Fruit fly (Drosophila melanogaster) whole organism, prepupa: ENCODE data around the gene CG32647.
A peak's percentile ranks its signal among the peaks of the same experiment; 100 is the strongest.

Experiments
- Blimp-1 ChIP-seq: fragments of 200-800 bp; sonication (Bioruptor generic); optimal IDR thresholded peaks from 3 replicates; lab custom pipeline; 2017; ENCODE audit warnings: missing biosample characterization, missing genetic modification characterization, mild to moderate bottlenecking, moderate library complexity, missing genetic modification reagents
- CG11294 ChIP-seq: fragments of 200-800 bp; sonication (Bioruptor generic); IDR thresholded peaks from 2 replicates; pipeline ENCODE4 v1.3.6; 2022; ENCODE audit warnings: missing biosample characterization, missing genetic modification characterization
- CG11762 ChIP-seq: fragments of 200-800 bp; sonication (Bioruptor generic); optimal IDR thresholded peaks from 3 replicates; lab custom pipeline; 2016; ENCODE audit warnings: missing biosample characterization, missing genetic modification characterization; ENCODE audit not compliant: insufficient read depth
- CG11902 ChIP-seq: fragments of 200-800 bp; sonication (Bioruptor generic); optimal IDR thresholded peaks from 3 replicates; lab custom pipeline; 2016; ENCODE audit warnings: missing biosample characterization, missing genetic modification characterization
- CG15336 ChIP-seq: fragments of 200-800 bp; sonication (Bioruptor generic); IDR thresholded peaks from 2 replicates; pipeline ENCODE4 v1.3.6; 2022; ENCODE audit warnings: missing biosample characterization, missing genetic modification characterization
- CG1621 ChIP-seq: fragments of 200-800 bp; sonication (Bioruptor generic); optimal IDR thresholded peaks from 3 replicates; lab custom pipeline; 2018; ENCODE audit warnings: missing biosample characterization, mild to moderate bottlenecking, missing genetic modification characterization
- CG16779 ChIP-seq: fragments of 200-800 bp; sonication (Bioruptor generic); optimal IDR thresholded peaks from 3 replicates; lab custom pipeline; 2017; ENCODE audit warnings: missing biosample characterization, mild to moderate bottlenecking, missing genetic modification characterization
- CG3032 ChIP-seq: fragments of 200-800 bp; optimal IDR thresholded peaks from 2 replicates; lab custom pipeline; 2019; ENCODE audit warnings: missing biosample characterization, mild to moderate bottlenecking, missing genetic modification characterization, moderate library complexity
- CG31627 ChIP-seq: fragments of 200-800 bp; sonication (Bioruptor generic); optimal IDR thresholded peaks from 3 replicates; lab custom pipeline; 2016; ENCODE audit warnings: missing biosample characterization, missing genetic modification characterization
- CG34406 ChIP-seq: fragments of 200-800 bp; sonication (Bioruptor generic); optimal IDR thresholded peaks from 3 replicates; lab custom pipeline; 2016; ENCODE audit warnings: missing biosample characterization, missing genetic modification characterization
- CG3919 ChIP-seq: fragments of 200-800 bp; sonication (Bioruptor generic); optimal IDR thresholded peaks from 3 replicates; lab custom pipeline; 2016; ENCODE audit warnings: missing biosample characterization, missing genetic modification characterization
- CG6163 ChIP-seq: fragments of 200-800 bp; sonication (Bioruptor generic); IDR thresholded peaks from 3 replicates; pipeline ENCODE4 v1.3.6; 2022; ENCODE audit warnings: missing biosample characterization, missing genetic modification characterization
- CG6276 ChIP-seq: fragments of 200-800 bp; sonication (Bioruptor generic); optimal IDR thresholded peaks from 2 replicates; lab custom pipeline; 2017; ENCODE audit warnings: missing biosample characterization, mild to moderate bottlenecking, missing genetic modification characterization
- CG6792 ChIP-seq: fragments of 200-800 bp; sonication (Bioruptor generic); optimal IDR thresholded peaks from 3 replicates; lab custom pipeline; 2016; ENCODE audit warnings: missing biosample characterization, missing genetic modification characterization
- CG6808 ChIP-seq: fragments of 200-800 bp; sonication (Bioruptor generic); optimal IDR thresholded peaks from 3 replicates; lab custom pipeline; 2017; ENCODE audit warnings: missing biosample characterization, missing genetic modification characterization, mild to moderate bottlenecking, moderate library complexity, missing genetic modification reagents
- CG6854 ChIP-seq: fragments of 200-800 bp; sonication (Bioruptor generic); optimal IDR thresholded peaks from 2 replicates; lab custom pipeline; 2017; ENCODE audit warnings: missing biosample characterization, mild to moderate bottlenecking, missing genetic modification characterization
- CG7368 ChIP-seq: fragments of 200-800 bp; sonication (Bioruptor generic); optimal IDR thresholded peaks from 3 replicates; lab custom pipeline; 2016; ENCODE audit warnings: missing biosample characterization, missing genetic modification characterization
- CG8319 ChIP-seq: fragments of 200-800 bp; sonication (Bioruptor generic); optimal IDR thresholded peaks from 3 replicates; lab custom pipeline; 2016; ENCODE audit warnings: missing biosample characterization, missing genetic modification characterization
- CG8632 ChIP-seq: fragments of 200-800 bp; sonication (Bioruptor generic); optimal IDR thresholded peaks from 3 replicates; lab custom pipeline; 2016; ENCODE audit warnings: missing biosample characterization, missing genetic modification characterization
- CG9139 ChIP-seq: fragments of 200-800 bp; sonication (Bioruptor generic); optimal IDR thresholded peaks from 3 replicates; lab custom pipeline; 2017; ENCODE audit warnings: missing biosample characterization, mild to moderate bottlenecking, missing genetic modification characterization
- Eip75B ChIP-seq: fragments of 200-800 bp; sonication (Bioruptor generic); optimal IDR thresholded peaks from 3 replicates; lab custom pipeline; 2016; ENCODE audit warnings: missing biosample characterization, missing genetic modification characterization
- Eip78C ChIP-seq: fragments of 200-800 bp; sonication (Bioruptor generic); peaks from one replicate; lab custom pipeline; 2016; ENCODE audit warnings: missing biosample characterization, missing genetic modification characterization
- Eip93F ChIP-seq: fragments of 200-800 bp; sonication (Bioruptor generic); optimal IDR thresholded peaks from 2 replicates; lab custom pipeline; 2016; ENCODE audit warnings: missing biosample characterization, mild to moderate bottlenecking, missing genetic modification characterization
- Ets21C ChIP-seq: fragments of 200-800 bp; sonication (Bioruptor generic); optimal IDR thresholded peaks from 3 replicates; lab custom pipeline; 2016; ENCODE audit warnings: missing biosample characterization, missing genetic modification characterization
- Gug ChIP-seq: fragments of 200-800 bp; sonication (Bioruptor generic); IDR thresholded peaks from 2 replicates; pipeline ENCODE4 v1.3.6; 2022; ENCODE audit warnings: missing biosample characterization, missing genetic modification characterization
- Hr38 ChIP-seq: sonication (Bioruptor generic); optimal IDR thresholded peaks from 2 replicates; lab custom pipeline; 2016; ENCODE audit warnings: missing biosample characterization, missing genetic modification characterization
- Hr39 ChIP-seq: fragments of 200-800 bp; sonication (Bioruptor generic); optimal IDR thresholded peaks from 2 replicates; lab custom pipeline; 2016; ENCODE audit warnings: missing biosample characterization, missing genetic modification characterization
- Hr4 ChIP-seq: fragments of 200-800 bp; sonication (Bioruptor generic); optimal IDR thresholded peaks from 3 replicates; lab custom pipeline; 2016; ENCODE audit warnings: missing biosample characterization, missing genetic modification characterization
- Lpt ChIP-seq: fragments of 200-800 bp; sonication (Bioruptor generic); optimal IDR thresholded peaks from 3 replicates; lab custom pipeline; 2016; ENCODE audit warnings: missing biosample characterization, missing genetic modification characterization
- Met ChIP-seq: fragments of 200-800 bp; sonication (Bioruptor generic); optimal IDR thresholded peaks from 3 replicates; lab custom pipeline; 2016; ENCODE audit warnings: missing biosample characterization, missing genetic modification characterization
- OdsH ChIP-seq: fragments of 200-800 bp; sonication (Bioruptor generic); optimal IDR thresholded peaks from 3 replicates; lab custom pipeline; 2016; ENCODE audit warnings: missing biosample characterization, missing genetic modification characterization
- Smox ChIP-seq: fragments of 200-800 bp; sonication (Bioruptor generic); optimal IDR thresholded peaks from 3 replicates; lab custom pipeline; 2016; ENCODE audit warnings: missing biosample characterization, missing genetic modification characterization
- Sox102F ChIP-seq: fragments of 200-800 bp; sonication (Bioruptor generic); optimal IDR thresholded peaks from 2 replicates; lab custom pipeline; 2016; ENCODE audit warnings: missing biosample characterization, mild to moderate bottlenecking, missing genetic modification characterization
- Sox14 ChIP-seq: fragments of 200-800 bp; sonication (Bioruptor generic); optimal IDR thresholded peaks from 3 replicates; lab custom pipeline; 2016; ENCODE audit warnings: missing biosample characterization, missing genetic modification characterization
- Sox15 ChIP-seq: fragments of 200-800 bp; sonication (Bioruptor generic); optimal IDR thresholded peaks from 3 replicates; lab custom pipeline; 2016; ENCODE audit warnings: missing biosample characterization, missing genetic modification characterization
- achi ChIP-seq: fragments of 200-800 bp; sonication (Bioruptor generic); optimal IDR thresholded peaks from 3 replicates; lab custom pipeline; 2016; ENCODE audit warnings: missing biosample characterization, missing genetic modification characterization
- acj6 ChIP-seq: fragments of 200-800 bp; sonication (Bioruptor generic); optimal IDR thresholded peaks from 3 replicates; lab custom pipeline; 2016; ENCODE audit warnings: missing biosample characterization, missing genetic modification characterization
- cyc ChIP-seq: fragments of 200-800 bp; sonication (Bioruptor generic); optimal IDR thresholded peaks from 3 replicates; lab custom pipeline; 2016; ENCODE audit warnings: missing biosample characterization, missing genetic modification characterization
- dac ChIP-seq: fragments of 200-800 bp; sonication (Bioruptor generic); optimal IDR thresholded peaks from 2 replicates; lab custom pipeline; 2017; ENCODE audit warnings: missing biosample characterization, mild to moderate bottlenecking, missing genetic modification characterization
- dsx ChIP-seq: fragments of 200-800 bp; optimal IDR thresholded peaks from 3 replicates; lab custom pipeline; 2019; ENCODE audit warnings: missing biosample characterization, mild to moderate bottlenecking, missing genetic modification characterization, moderate library complexity; ENCODE audit not compliant: poor library complexity, severe bottlenecking
- eg ChIP-seq: fragments of 200-800 bp; sonication (Bioruptor generic); IDR thresholded peaks from 3 replicates; pipeline ENCODE4 v1.3.6; 2022; ENCODE audit warnings: missing biosample characterization, missing genetic modification characterization
- esn ChIP-seq: fragments of 200-800 bp; sonication (Bioruptor generic); optimal IDR thresholded peaks from 2 replicates; lab custom pipeline; 2016; ENCODE audit warnings: missing biosample characterization, mild to moderate bottlenecking, missing genetic modification characterization, moderate library complexity
- fd59A ChIP-seq: fragments of 200-800 bp; sonication (Bioruptor generic); optimal IDR thresholded peaks from 2 replicates; lab custom pipeline; 2017; ENCODE audit warnings: missing biosample characterization, mild to moderate bottlenecking, missing genetic modification characterization, missing genetic modification reagents
- fd85E ChIP-seq: fragments of 200-800 bp; sonication (Bioruptor generic); optimal IDR thresholded peaks from 3 replicates; lab custom pipeline; 2016; ENCODE audit warnings: missing biosample characterization, missing genetic modification characterization
- fkh ChIP-seq: fragments of 200-800 bp; sonication (Bioruptor generic); optimal IDR thresholded peaks from 3 replicates; lab custom pipeline; 2017; ENCODE audit warnings: missing biosample characterization, mild to moderate bottlenecking, missing genetic modification characterization, moderate library complexity
- net ChIP-seq: fragments of 200-800 bp; sonication (Bioruptor generic); optimal IDR thresholded peaks from 3 replicates; lab custom pipeline; 2016; ENCODE audit warnings: missing biosample characterization, missing genetic modification characterization
- pdm3 ChIP-seq: fragments of 200-800 bp; sonication (Bioruptor generic); optimal IDR thresholded peaks from 3 replicates; lab custom pipeline; 2016; ENCODE audit warnings: missing biosample characterization, missing genetic modification characterization
- salr ChIP-seq, 2 experiments: fragments of 200-800 bp; sonication (Bioruptor generic); optimal IDR thresholded peaks; 3 replicates each; lab custom pipeline; 2016 to 2018; ENCODE audit warnings: missing biosample characterization in 2 of 2, missing genetic modification characterization in 2 of 2, mild to moderate bottlenecking in 1 of 2
- spab ChIP-seq: fragments of 200-800 bp; sonication (Bioruptor generic); optimal IDR thresholded peaks from 2 replicates; lab custom pipeline; 2017; ENCODE audit warnings: missing biosample characterization, mild to moderate bottlenecking, missing genetic modification characterization, missing genetic modification reagents
- vri ChIP-seq: fragments of 200-800 bp; sonication (Bioruptor generic); optimal IDR thresholded peaks from 3 replicates; lab custom pipeline; 2016; ENCODE audit warnings: missing biosample characterization, mild to moderate bottlenecking, missing genetic modification characterization

The CG32647 gene

dm6 chrX:12747746-12748710 lies 36.7 kb downstream of the CG32647 start:
- TF ChIP-seq Sox15 (GFP tag; lab: Kevin White, UChicago) (peak; percentile 52), CG15336 (GFP tag; lab: Robert Waterston, UW) (peak; percentile 19; the same call in 1 of the 2 replicates), CG31627 (GFP tag; lab: Kevin White, UChicago) (peak; percentile 31), CG1621 (tag; lab: Kevin White, UChicago) (no peak), Met (GFP tag; lab: Kevin White, UChicago) (peak; percentile 30), pdm3 (GFP tag; lab: Kevin White, UChicago) (peak; percentile 40), CG11294 (GFP tag; lab: Robert Waterston, UW) (no peak), CG8632 (peak; percentile 66), dac (GFP tag; lab: Kevin White, UChicago) (no peak), CG8319 (GFP tag; lab: Kevin White, UChicago) (no peak), eg (peak; percentile 20; the same call in 1 of the 3 replicates), CG34406 (GFP tag; lab: Kevin White, UChicago) (peak; percentile 70), Hr4 (GFP tag; lab: Kevin White, UChicago) (peak; percentile 17), CG3919 (GFP tag; lab: Kevin White, UChicago) (peak; percentile 64), esn (GFP tag; lab: Kevin White, UChicago) (peak; percentile 52), OdsH (GFP tag; lab: Kevin White, UChicago) (peak; percentile 61), Lpt (GFP tag; lab: Kevin White, UChicago) (no peak), CG6276 (GFP tag; lab: Kevin White, UChicago) (peak; percentile 43), Sox102F (peak; percentile 38), acj6 (GFP tag; lab: Kevin White, UChicago) (peak; percentile 62), Smox (GFP tag; lab: Kevin White, UChicago) (peak; percentile 59), CG6163 (GFP tag; lab: Robert Waterston, UW) (peak; percentile 86), achi (GFP tag; lab: Kevin White, UChicago) (peak; percentile 51), Ets21C (GFP tag; lab: Kevin White, UChicago) (no peak), Eip78C (peak; percentile 89), salr (GFP tag; optimal IDR thresholded peaks at IDR 0.05; lab: Kevin White, UChicago) (peak in 1 of 2 experiments; percentile 70), CG11762 (GFP tag; lab: Kevin White, UChicago) (peak; percentile 23), fd85E (GFP tag; lab: Kevin White, UChicago) (no peak), CG7368 (GFP tag; lab: Kevin White, UChicago) (no peak), cyc (peak; percentile 38), CG3032 (tag; lab: Kevin White, UChicago) (peak; percentile 60), CG9139 (GFP tag; lab: Kevin White, UChicago) (no peak), CG6792 (peak; percentile 39), dsx (GFP tag; lab: Kevin White, UChicago) (no peak), CG6808 (GFP tag; lab: Kevin White, UChicago) (peak; percentile 57), CG16779 (tag; lab: Kevin White, UChicago) (peak; percentile 31), Blimp-1 (GFP tag; lab: Kevin White, UChicago) (no peak), vri (GFP tag; lab: Kevin White, UChicago) (no peak), Gug (GFP tag; lab: Robert Waterston, UW) (no peak), CG6854 (GFP tag; lab: Kevin White, UChicago) (no peak), fd59A (no peak), net (peak; percentile 34), fkh (GFP tag; lab: Kevin White, UChicago) (no peak), spab (GFP tag; lab: Kevin White, UChicago) (peak; percentile 31), Sox14 (GFP tag; lab: Kevin White, UChicago) (peak; percentile 15), Eip93F (GFP tag; lab: Kevin White, UChicago) (peak; percentile 22), Eip75B (GFP tag; lab: Kevin White, UChicago) (no peak), Hr38 (no peak), Hr39 (GFP tag; lab: Kevin White, UChicago) (peak; percentile 46), CG11902 (GFP tag; lab: Kevin White, UChicago) (peak; percentile 25)
